Fruit fly (Drosophila melanogaster) whole organism: Measurements from ENCODE around the gene CG34454.

Experiments used
- CG8478 ChIP-seq: fragments of >200 bp; optimal IDR thresholded peaks from 2 replicates; lab custom pipeline; 2018; ENCODE audit warnings: inconsistent platforms
- Dll ChIP-seq: fragments of >200 bp; optimal IDR thresholded peaks from 2 replicates; lab custom pipeline; 2017
- EcR ChIP-seq, 2 experiments: fragments of >200 bp; optimal IDR thresholded peaks; 2 replicates each; lab custom pipeline; 2017; ENCODE audit warnings: missing biosample characterization in 2 of 2, missing genetic modification characterization in 2 of 2, missing genetic modification reagents in 2 of 2
- pan ChIP-seq: fragments of >200 bp; optimal IDR thresholded peaks from 2 replicates; lab custom pipeline; 2017
- psq ChIP-seq: fragments of >200 bp; optimal IDR thresholded peaks from 2 replicates; lab custom pipeline; 2017
- usp ChIP-seq: fragments of >200 bp; optimal IDR thresholded peaks from 2 replicates; lab custom pipeline; 2017; ENCODE audit warnings: missing biosample characterization, missing genetic modification characterization, mixed read lengths

The CG34454 gene

dm6 chr3L:199050-199745 lies 33.0 kb downstream of the CG34454 start:
- no peak for TF ChIP-seq usp (GFP tag; lab: Kevin White, UChicago)
- peak; percentile 51 for TF ChIP-seq CG8478 (lab: Kevin White, UChicago)

- TF ChIP-seq pan (lab: Kevin White, UChicago) (no peak), Dll (lab: Kevin White, UChicago) (no peak), psq (lab: Kevin White, UChicago) (no peak), EcR (GFP tag; optimal IDR thresholded peaks at IDR 0.05; lab: Kevin White, UChicago) (no peak), CG8478 (lab: Kevin White, UChicago) (no peak)
These were observed 47.9 kb downstream of the CG34454 start, which contains the start of the genes CG34140, Mkp and Mtch for dm6 chr3L:184251-184650. TSS of gene CG34140 (minus strand) at chr3L:184424. TSS of gene Mkp (minus strand) at chr3L:184540. TSS of gene Mtch (plus strand) at chr3L:184626.
